Fruit fly (Drosophila melanogaster) whole organism, adult: Measurements from ENCODE around the gene CG6686.
"Not testable (repeated sequence)": the region's sequence is repeated elsewhere in the genome, so short reads cannot be mapped to it uniquely, and the experiment has no call there.

Experiments used
- CG12768 ChIP-seq: fragments of 200-800 bp; sonication (Bioruptor generic); optimal IDR thresholded peaks from 2 replicates; lab custom pipeline; 2017; ENCODE audit warnings: missing biosample characterization, missing genetic modification characterization, mild to moderate bottlenecking, moderate library complexity, missing genetic modification reagents
- CG14711 ChIP-seq: fragments of 200-800 bp; sonication (Bioruptor generic); optimal IDR thresholded peaks from 2 replicates; lab custom pipeline; 2018; ENCODE audit warnings: missing biosample characterization, mild to moderate bottlenecking, missing genetic modification characterization, moderate library complexity
- CG7101 ChIP-seq: fragments of 200-800 bp; sonication (Bioruptor generic); optimal IDR thresholded peaks from 2 replicates; lab custom pipeline; 2018; ENCODE audit warnings: missing biosample characterization, mild to moderate bottlenecking, missing genetic modification characterization, moderate library complexity
- Mnt ChIP-seq: fragments of 200-800 bp; sonication (Bioruptor generic); optimal IDR thresholded peaks from 2 replicates; lab custom pipeline; 2016; ENCODE audit warnings: missing biosample characterization, mild to moderate bottlenecking, missing genetic modification characterization
- tj ChIP-seq: fragments of 200-800 bp; sonication (Bioruptor generic); optimal IDR thresholded peaks from 3 replicates; lab custom pipeline; 2017; ENCODE audit warnings: missing biosample characterization, mild to moderate bottlenecking, missing genetic modification characterization, moderate library complexity

dm6 chr2L:11996509-11996908 is 8.7 kb upstream of the CG6686 start, which contains the start of gene Ada1-1:
- not testable (repeated sequence) for TF ChIP-seq CG12768; tj (GFP tag; lab: Kevin White, UChicago); CG14711 (tag; lab: Kevin White, UChicago); Mnt (GFP tag; lab: Kevin White, UChicago); CG7101 (tag; lab: Kevin White, UChicago)
